Worm (Caenorhabditis elegans) whole organism, late embryonic: ENCODE measurements around the gene fli-1.

ENCODE experiments used
- K02D7.2 ChIP-seq: sonication (generic microtip); optimal IDR thresholded peaks from 2 replicates; lab custom pipeline; 2017; ENCODE audit warnings: mild to moderate bottlenecking, missing genetic modification characterization, missing compliant biosample characterization
- ceh-6 ChIP-seq: fragments of 200-800 bp; sonication (Bioruptor generic); optimal IDR thresholded peaks from 2 replicates; lab custom pipeline; 2018; ENCODE audit warnings: mild to moderate bottlenecking, missing genetic modification characterization, missing compliant biosample characterization
- ets-4 ChIP-seq: sonication (generic microtip); optimal IDR thresholded peaks from 2 replicates; lab custom pipeline; 2016; ENCODE audit warnings: missing genetic modification characterization, missing compliant biosample characterization
- mec-3 ChIP-seq: sonication (generic microtip); optimal IDR thresholded peaks from 2 replicates; lab custom pipeline; 2016; ENCODE audit warnings: borderline replicate concordance, missing genetic modification characterization, missing compliant biosample characterization
- nfya-1 ChIP-seq: sonication (generic microtip); optimal IDR thresholded peaks from 2 replicates; lab custom pipeline; 2017; ENCODE audit warnings: missing genetic modification characterization, mild to moderate bottlenecking, missing compliant biosample characterization, antibody characterized with exemption, moderate library complexity
- pqm-1 ChIP-seq: sonication (generic microtip); optimal IDR thresholded peaks from 2 replicates; lab custom pipeline; 2016; ENCODE audit warnings: missing genetic modification characterization, missing compliant biosample characterization
- ttx-3 ChIP-seq: sonication (generic microtip); optimal IDR thresholded peaks from 2 replicates; lab custom pipeline; 2016; ENCODE audit warnings: missing genetic modification reagents, missing genetic modification characterization, missing compliant biosample characterization

DNA sequence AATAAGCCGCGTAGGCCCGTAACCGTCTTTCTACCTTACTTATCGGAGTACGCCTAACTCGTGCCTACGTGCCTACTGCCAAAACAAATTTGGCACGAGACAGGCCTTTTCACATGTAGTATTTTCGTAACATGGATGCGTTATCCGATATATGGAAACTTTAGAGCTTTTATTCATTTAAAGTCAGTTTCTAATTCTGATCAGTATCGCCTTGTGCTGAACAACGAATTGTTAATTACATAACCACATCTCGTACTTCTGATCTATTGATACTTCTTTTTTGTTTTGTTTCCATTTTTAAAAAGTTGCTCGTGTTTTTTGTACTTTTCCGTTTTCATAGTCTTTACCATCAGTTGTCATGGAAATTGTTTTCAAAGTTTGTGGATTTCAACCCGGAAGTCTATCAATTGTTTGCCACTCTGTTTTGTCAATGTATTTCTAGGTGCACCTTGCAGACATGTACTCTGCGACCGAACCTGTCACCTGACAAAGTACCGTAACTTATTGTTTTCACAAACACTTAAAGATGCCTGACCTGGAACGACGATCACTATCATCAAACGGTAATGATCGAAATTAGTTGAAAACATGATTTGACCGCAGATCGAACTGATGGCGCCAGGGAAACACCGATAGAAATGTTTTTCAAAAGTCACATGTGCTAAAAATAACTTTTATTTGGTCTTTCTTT is 25.7 kb downstream of the fli-1 start:
- TF ChIP-seq ttx-3 (tag; lab: Kevin White, UChicago) (no peak), pqm-1 (tag; lab: Kevin White, UChicago) (no peak), nfya-1 (tag; lab: Kevin White, UChicago) (no peak), ceh-6 (no peak), ets-4 (tag; lab: Kevin White, UChicago) (no peak), mec-3 (no peak), K02D7.2 (tag; lab: Kevin White, UChicago) (no peak)
